Worm (Caenorhabditis elegans) whole organism, L4 larva: ENCODE data around the gene Y75B8A.63.
A peak's percentile ranks its signal among the peaks of the same experiment; 100 is the strongest.

Experiments used
- F49E8.2 ChIP-seq: sonication (generic microtip); optimal IDR thresholded peaks from 2 replicates; lab custom pipeline; 2016; ENCODE audit warnings: missing compliant biosample characterization, mild to moderate bottlenecking, missing genetic modification characterization, borderline replicate concordance
- T20F7.1 ChIP-seq: fragments of 200-800 bp; sonication (Bioruptor generic); optimal IDR thresholded peaks from 2 replicates; lab custom pipeline; 2018; ENCODE audit warnings: mild to moderate bottlenecking, missing genetic modification characterization, missing compliant biosample characterization
- Y48G9A.11 ChIP-seq: fragments of 200-800 bp; sonication (Bioruptor generic); IDR thresholded peaks from 2 replicates; pipeline ENCODE4 v1.3.6; 2022; ENCODE audit warnings: missing genetic modification reagents, missing genetic modification characterization, missing compliant biosample characterization
- aha-1 ChIP-seq: fragments of 150-350 bp; peaks from one replicate; lab custom pipeline; 2014; ENCODE audit warnings: missing biosample characterization, missing genetic modification characterization
- aly-2 ChIP-seq: sonication (generic microtip); optimal IDR thresholded peaks from 2 replicates; lab custom pipeline; 2018; ENCODE audit warnings: missing biosample characterization, missing genetic modification characterization
- arid-1 ChIP-seq: fragments of 200-800 bp; sonication (Bioruptor generic); conservative IDR thresholded peaks from 2 replicates; pipeline ENCODE4 v1.3.6; 2022; ENCODE audit warnings: missing genetic modification reagents, missing genetic modification characterization, missing compliant biosample characterization
- attf-4 ChIP-seq: sonication (generic microtip); optimal IDR thresholded peaks from 3 replicates; lab custom pipeline; 2017; ENCODE audit warnings: missing biosample characterization, missing genetic modification characterization
- ceh-32 ChIP-seq: sonication (generic microtip); optimal IDR thresholded peaks from 2 replicates; lab custom pipeline; 2016; ENCODE audit warnings: mild to moderate bottlenecking, missing genetic modification characterization, missing compliant biosample characterization; ENCODE audit not compliant: poor library complexity
- ceh-62 ChIP-seq: sonication (generic microtip); optimal IDR thresholded peaks from 2 replicates; lab custom pipeline; 2017; ENCODE audit warnings: missing biosample characterization, missing genetic modification characterization
- dmd-8 ChIP-seq: fragments of 200-800 bp; sonication (Bioruptor generic); IDR thresholded peaks from 2 replicates; pipeline ENCODE4 v1.3.6; 2022; ENCODE audit warnings: missing genetic modification characterization, missing compliant biosample characterization
- dpl-1 ChIP-seq: fragments of 150-350 bp; optimal IDR thresholded peaks from 2 replicates; lab custom pipeline; 2014; ENCODE audit warnings: missing biosample characterization, missing genetic modification reagents, missing genetic modification characterization
- gei-8 ChIP-seq: fragments of 200-800 bp; sonication (Bioruptor generic); optimal IDR thresholded peaks from 2 replicates; lab custom pipeline; 2018; ENCODE audit warnings: mild to moderate bottlenecking, missing genetic modification characterization, missing compliant biosample characterization
- lim-7 ChIP-seq: fragments of 200-800 bp; sonication (Bioruptor generic); IDR thresholded peaks from 2 replicates; pipeline ENCODE4 v1.3.6; 2022; ENCODE audit warnings: missing genetic modification characterization, missing compliant biosample characterization
- lin-15B ChIP-seq: fragments of 150-350 bp; sonication (generic microtip); optimal IDR thresholded peaks from 3 replicates; lab custom pipeline; 2014; ENCODE audit warnings: missing biosample characterization, missing genetic modification characterization
- lin-29 ChIP-seq: fragments of 200-800 bp; sonication (Bioruptor generic); IDR thresholded peaks from 2 replicates; pipeline ENCODE4 v1.3.6; 2022; ENCODE audit warnings: missing genetic modification reagents, missing genetic modification characterization, missing compliant biosample characterization
- lin-38 ChIP-seq: fragments of 200-800 bp; sonication (Bioruptor generic); IDR thresholded peaks from 2 replicates; pipeline ENCODE4 v1.3.6; 2022; ENCODE audit warnings: missing genetic modification reagents, missing genetic modification characterization, missing compliant biosample characterization
- lin-39 ChIP-seq: fragments of 150-350 bp; optimal IDR thresholded peaks from 2 replicates; lab custom pipeline; 2014; ENCODE audit warnings: missing biosample characterization, missing genetic modification reagents, missing genetic modification characterization
- lir-3 ChIP-seq: sonication (generic microtip); optimal IDR thresholded peaks from 2 replicates; lab custom pipeline; 2016; ENCODE audit warnings: mild to moderate bottlenecking, missing genetic modification characterization, missing compliant biosample characterization
- mes-2 ChIP-seq: sonication (generic microtip); optimal IDR thresholded peaks from 2 replicates; lab custom pipeline; 2016; ENCODE audit warnings: missing genotype, mild to moderate bottlenecking, missing genetic modification characterization, missing compliant biosample characterization; ENCODE audit not compliant: poor library complexity, severe bottlenecking
- mxl-3 ChIP-seq: fragments of 200-800 bp; sonication (Bioruptor generic); optimal IDR thresholded peaks from 2 replicates; lab custom pipeline; 2018; ENCODE audit warnings: mild to moderate bottlenecking, missing genetic modification characterization, missing compliant biosample characterization
- nhr-102 ChIP-seq: sonication (generic microtip); optimal IDR thresholded peaks from 2 replicates; lab custom pipeline; 2016; ENCODE audit warnings: mild to moderate bottlenecking, missing genetic modification characterization, moderate library complexity, missing compliant biosample characterization
- nhr-111 ChIP-seq: fragments of 200-800 bp; sonication (Bioruptor generic); optimal IDR thresholded peaks from 2 replicates; lab custom pipeline; 2018; ENCODE audit warnings: mild to moderate bottlenecking, missing genetic modification characterization, missing compliant biosample characterization
- nhr-237 ChIP-seq: sonication (generic microtip); optimal IDR thresholded peaks from 2 replicates; lab custom pipeline; 2017; ENCODE audit warnings: missing biosample characterization, missing genetic modification characterization
- nhr-25 ChIP-seq: sonication (generic microtip); optimal IDR thresholded peaks from 2 replicates; lab custom pipeline; 2017; ENCODE audit warnings: missing genetic modification characterization, mild to moderate bottlenecking, missing compliant biosample characterization, antibody characterized with exemption, moderate library complexity, borderline replicate concordance; ENCODE audit not compliant: insufficient read depth
- nhr-42 ChIP-seq: fragments of 200-800 bp; sonication (Bioruptor generic); IDR thresholded peaks from 2 replicates; pipeline ENCODE4 v1.3.6; 2022; ENCODE audit warnings: missing genetic modification characterization, missing compliant biosample characterization
- nhr-76 ChIP-seq: fragments of 150-350 bp; optimal IDR thresholded peaks from 2 replicates; lab custom pipeline; 2014; ENCODE audit warnings: missing biosample characterization, missing genetic modification characterization
- sdz-12 ChIP-seq: fragments of 200-800 bp; sonication (Bioruptor generic); optimal IDR thresholded peaks from 2 replicates; lab custom pipeline; 2018; ENCODE audit warnings: mild to moderate bottlenecking, missing genetic modification characterization, missing compliant biosample characterization
- set-16 ChIP-seq: fragments of 200-800 bp; sonication (Bioruptor generic); IDR thresholded peaks from 2 replicates; pipeline ENCODE4 v1.3.6; 2022; ENCODE audit warnings: missing genetic modification reagents, missing genetic modification characterization, missing compliant biosample characterization
- snpc-1.2 ChIP-seq: fragments of 200-800 bp; sonication (Bioruptor generic); IDR thresholded peaks from 2 replicates; pipeline ENCODE4 v1.3.6; 2022; ENCODE audit warnings: missing genetic modification reagents, missing genetic modification characterization, missing compliant biosample characterization
- unc-62 ChIP-seq, 3 experiments: fragments of 150-350 bp in 1 of 3; sonication (generic microtip); optimal IDR thresholded peaks in 2 of 3; peaks in 1 of 3; 1 replicate in 1 of 3; 2 replicates in 2 of 3; lab custom pipeline; 2014 to 2017; ENCODE audit warnings: missing biosample characterization in 3 of 3, missing genetic modification characterization in 3 of 3, missing genetic modification reagents in 3 of 3, missing genotype in 1 of 3
- vab-7 ChIP-seq: fragments of 200-800 bp; sonication (Bioruptor generic); IDR thresholded peaks from 2 replicates; pipeline ENCODE4 v1.3.6; 2022; ENCODE audit warnings: missing genetic modification reagents, missing genetic modification characterization, missing compliant biosample characterization
- zag-1 ChIP-seq: fragments of 150-350 bp; optimal IDR thresholded peaks from 2 replicates; lab custom pipeline; 2014; ENCODE audit warnings: missing biosample characterization, missing genetic modification characterization
- zfp-2 ChIP-seq: sonication (generic microtip); optimal IDR thresholded peaks from 2 replicates; lab custom pipeline; 2016; ENCODE audit warnings: mild to moderate bottlenecking, missing genetic modification characterization, missing compliant biosample characterization

The Y75B8A.63 gene

ce11 chrIII:12327528-12327997 lies at the start of gene Y75B8A.63, which contains the start of gene zip-12 (continued):
- TF ChIP-seq mxl-3 (GFP tag; lab: Kevin White, UChicago): peak; percentile 28

ce11 chrIII:12278766-12279165 lies 49.0 kb upstream of the Y75B8A.63 start:
- TF ChIP-seq arid-1 (GFP tag; lab: Robert Waterston, UW): no peak
- TF ChIP-seq lin-38 (GFP tag; lab: Robert Waterston, UW): peak; percentile 84
- peak; percentile 58 for TF ChIP-seq mes-2 (tag; lab: Kevin White, UChicago)
- TF ChIP-seq ceh-32 (tag; lab: Kevin White, UChicago): no peak
- TF ChIP-seq zag-1 (tag; lab: Kevin White, UChicago): no peak
- TF ChIP-seq nhr-237 (tag; lab: Kevin White, UChicago): no peak
- no peak for TF ChIP-seq zfp-2 (tag; lab: Kevin White, UChicago)
- TF ChIP-seq gei-8 (GFP tag; lab: Kevin White, UChicago): no peak
- peak; percentile 72 for TF ChIP-seq dpl-1 (GFP tag; lab: Kevin White, UChicago)

- TF ChIP-seq lin-29 (GFP tag; lab: Robert Waterston, UW) (no peak), nhr-25 (tag; lab: Kevin White, UChicago) (no peak), lir-3 (tag; lab: Kevin White, UChicago) (no peak), ceh-62 (no peak), lin-15B (no peak), unc-62 (GFP tag; optimal IDR thresholded peaks at IDR 0.05 in 1 of 2; lab: Kevin White, UChicago) (peak in 1 of 2 experiments; percentile 84), unc-62 (tag; optimal IDR thresholded peaks at IDR 0.05; lab: Kevin White, UChicago) (no peak), attf-4 (no peak), vab-7 (GFP tag; lab: Robert Waterston, UW) (no peak), nhr-102 (tag; lab: Kevin White, UChicago) (no peak), ceh-32 (tag; lab: Kevin White, UChicago) (no peak), sdz-12 (no peak), aly-2 (tag; lab: Kevin White, UChicago) (no peak), Y48G9A.11 (GFP tag; lab: Robert Waterston, UW) (no peak), aha-1 (tag; lab: Kevin White, UChicago) (peak; percentile 93), nhr-42 (GFP tag; lab: Robert Waterston, UW) (no peak), nhr-76 (tag; lab: Kevin White, UChicago) (no peak), snpc-1.2 (GFP tag; lab: Robert Waterston, UW) (no peak)
Measured at ce11 chrIII:12284157-12284556, 43.6 kb upstream of the Y75B8A.63 start.

- no peak for TF ChIP-seq lin-39 (tag; lab: Kevin White, UChicago)
- TF ChIP-seq aha-1 (tag; lab: Kevin White, UChicago): peak; percentile 93
- no peak for TF ChIP-seq T20F7.1 (GFP tag; lab: Kevin White, UChicago)
- TF ChIP-seq nhr-237 (tag; lab: Kevin White, UChicago): no peak
Measured at ce11 chrIII:12292465-12292864, 35.3 kb upstream of the Y75B8A.63 start.

ce11 chrIII:12297303-12297702 lies 30.4 kb upstream of the Y75B8A.63 start:
- TF ChIP-seq dmd-8 (GFP tag; lab: Robert Waterston, UW) (0 out of 2 replicates have a peak, but pooled peaks have one; percentile 50), F49E8.2 (no peak), nhr-111 (GFP tag; lab: Kevin White, UChicago) (no peak), lim-7 (peak; percentile 58; the same call in 1 of the 2 replicates), set-16 (GFP tag; lab: Robert Waterston, UW) (peak; percentile 52)
